Fruit fly (Drosophila melanogaster) whole organism, embryonic: Measurements from ENCODE around the gene CG33203.

Source experiments
- Bdp1 ChIP-seq: fragments of 200-800 bp; sonication (Bioruptor generic); optimal IDR thresholded peaks from 3 replicates; lab custom pipeline; 2016; ENCODE audit warnings: missing biosample characterization, missing genetic modification characterization
- BtbVII ChIP-seq: fragments of 200-800 bp; sonication (Bioruptor generic); optimal IDR thresholded peaks from 3 replicates; lab custom pipeline; 2017; ENCODE audit warnings: missing biosample characterization, mild to moderate bottlenecking, missing genetic modification characterization
- CG11398 ChIP-seq: fragments of 200-800 bp; sonication (Bioruptor generic); optimal IDR thresholded peaks from 2 replicates; lab custom pipeline; 2016; ENCODE audit warnings: missing biosample characterization, missing genetic modification characterization
- CG13123 ChIP-seq: fragments of 200-800 bp; sonication (Bioruptor generic); optimal IDR thresholded peaks from 2 replicates; lab custom pipeline; 2016; ENCODE audit warnings: missing biosample characterization, missing genetic modification characterization
- CG15011 ChIP-seq: fragments of 200-800 bp; sonication (Bioruptor generic); optimal IDR thresholded peaks from 3 replicates; lab custom pipeline; 2018; ENCODE audit warnings: missing biosample characterization, mild to moderate bottlenecking, missing genetic modification characterization
- CG1602 ChIP-seq: fragments of 200-800 bp; sonication (Bioruptor generic); optimal IDR thresholded peaks from 3 replicates; lab custom pipeline; 2016; ENCODE audit warnings: missing biosample characterization, missing genetic modification characterization
- CG17802 ChIP-seq: fragments of 200-800 bp; sonication (Bioruptor generic); optimal IDR thresholded peaks from 2 replicates; lab custom pipeline; 2018; ENCODE audit warnings: missing biosample characterization, mild to moderate bottlenecking, missing genetic modification characterization, moderate library complexity
- CG17912 ChIP-seq: fragments of 200-800 bp; sonication (Bioruptor generic); optimal IDR thresholded peaks from 2 replicates; lab custom pipeline; 2018; ENCODE audit warnings: missing biosample characterization, mild to moderate bottlenecking, missing genetic modification characterization
- CG2120 ChIP-seq: fragments of 200-800 bp; sonication (Bioruptor generic); optimal IDR thresholded peaks from 3 replicates; lab custom pipeline; 2016; ENCODE audit warnings: missing biosample characterization, missing genetic modification characterization
- CG2889 ChIP-seq: fragments of 200-800 bp; sonication (Bioruptor generic); IDR thresholded peaks from 3 replicates; pipeline ENCODE4 v1.3.6; 2022; ENCODE audit warnings: missing biosample characterization, missing genetic modification characterization
- CG31441 ChIP-seq: fragments of 200-800 bp; sonication (Bioruptor generic); IDR thresholded peaks from 2 replicates; pipeline ENCODE4 v1.3.6; 2022; ENCODE audit warnings: missing biosample characterization, missing genetic modification characterization
- CG9876 ChIP-seq: fragments of 200-800 bp; sonication (Bioruptor generic); optimal IDR thresholded peaks from 2 replicates; lab custom pipeline; 2016; ENCODE audit warnings: missing biosample characterization, missing genetic modification characterization
- Camta ChIP-seq: fragments of 200-800 bp; sonication (Bioruptor generic); optimal IDR thresholded peaks from 2 replicates; lab custom pipeline; 2016; ENCODE audit warnings: missing biosample characterization, missing genetic modification characterization
- Chrac-16 ChIP-seq: fragments of 200-800 bp; sonication (Bioruptor generic); optimal IDR thresholded peaks from 3 replicates; lab custom pipeline; 2016; ENCODE audit warnings: missing biosample characterization, missing genetic modification characterization
- CrebB ChIP-seq: fragments of 200-800 bp; sonication (Bioruptor generic); optimal IDR thresholded peaks from 3 replicates; lab custom pipeline; 2018; ENCODE audit warnings: missing biosample characterization, mild to moderate bottlenecking, missing genetic modification characterization
- Deaf1 ChIP-seq: fragments of 200-800 bp; optimal IDR thresholded peaks from 3 replicates; lab custom pipeline; 2019; ENCODE audit warnings: missing biosample characterization, mild to moderate bottlenecking, missing genetic modification characterization, moderate library complexity
- Dek ChIP-seq: fragments of 200-800 bp; sonication (Bioruptor generic); optimal IDR thresholded peaks from 3 replicates; lab custom pipeline; 2019; ENCODE audit warnings: missing biosample characterization, mild to moderate bottlenecking, missing genetic modification characterization, moderate library complexity
- Doc2 ChIP-seq: fragments of 200-800 bp; sonication (Bioruptor generic); IDR thresholded peaks from 2 replicates; pipeline ENCODE4 v1.3.6; 2022; ENCODE audit warnings: missing biosample characterization, missing genetic modification characterization
- Dp ChIP-seq: fragments of 200-800 bp; sonication (Bioruptor generic); optimal IDR thresholded peaks from 2 replicates; lab custom pipeline; 2018; ENCODE audit warnings: missing biosample characterization, mild to moderate bottlenecking, missing genetic modification characterization, moderate library complexity
- E2f1 ChIP-seq: fragments of 200-800 bp; sonication (Bioruptor generic); IDR thresholded peaks from 2 replicates; pipeline ENCODE4 v1.3.6; 2022; ENCODE audit warnings: missing biosample characterization, missing genetic modification characterization
- Ets97D ChIP-seq: fragments of 200-800 bp; sonication (Bioruptor generic); optimal IDR thresholded peaks from 3 replicates; lab custom pipeline; 2016; ENCODE audit warnings: missing biosample characterization, missing genetic modification characterization
- GATAe ChIP-seq: fragments of 200-800 bp; sonication (Bioruptor generic); conservative IDR thresholded peaks from 2 replicates; pipeline ENCODE4 v1.3.6; 2022; ENCODE audit warnings: missing biosample characterization, missing genetic modification characterization
- Gug ChIP-seq: fragments of 200-800 bp; sonication (Bioruptor generic); IDR thresholded peaks from 4 replicates; pipeline ENCODE4 v1.3.6; 2022; ENCODE audit warnings: missing biosample characterization, missing genetic modification characterization
- HLH4C ChIP-seq: fragments of 200-800 bp; sonication (Bioruptor generic); IDR thresholded peaks from 3 replicates; pipeline ENCODE4 v1.3.6; 2022; ENCODE audit warnings: missing biosample characterization, missing genetic modification characterization; ENCODE audit not compliant: partially characterized antibody
- NC2β ChIP-seq: fragments of 200-800 bp; sonication (Bioruptor generic); optimal IDR thresholded peaks from 2 replicates; lab custom pipeline; 2016; ENCODE audit warnings: missing biosample characterization, missing genetic modification characterization
- NFAT ChIP-seq: fragments of 200-800 bp; sonication (Bioruptor generic); IDR thresholded peaks from 2 replicates; pipeline ENCODE4 v1.3.6; 2022; ENCODE audit warnings: missing biosample characterization, missing genetic modification characterization
- Nf-YB ChIP-seq: fragments of 200-800 bp; sonication (Bioruptor generic); optimal IDR thresholded peaks from 3 replicates; lab custom pipeline; 2019; ENCODE audit warnings: missing biosample characterization, mild to moderate bottlenecking, missing genetic modification characterization, moderate library complexity
- Ravus ChIP-seq: fragments of 200-800 bp; sonication (Bioruptor generic); IDR thresholded peaks from 2 replicates; pipeline ENCODE4 v1.3.6; 2022; ENCODE audit warnings: missing biosample characterization, missing genetic modification characterization
- Six4 ChIP-seq: fragments of 200-800 bp; sonication (Bioruptor generic); optimal IDR thresholded peaks from 2 replicates; lab custom pipeline; 2016; ENCODE audit warnings: missing biosample characterization, missing genetic modification characterization
- Spps ChIP-seq: fragments of 200-800 bp; sonication (Bioruptor generic); optimal IDR thresholded peaks from 2 replicates; lab custom pipeline; 2018; ENCODE audit warnings: missing biosample characterization, mild to moderate bottlenecking, missing genetic modification characterization
- ase ChIP-seq: fragments of 200-800 bp; sonication (Bioruptor generic); IDR thresholded peaks from 3 replicates; pipeline ENCODE4 v1.3.6; 2022; ENCODE audit warnings: missing biosample characterization, missing genetic modification characterization
- crol ChIP-seq: fragments of 200-800 bp; sonication (Bioruptor generic); IDR thresholded peaks from 2 replicates; pipeline ENCODE4 v1.3.6; 2022; ENCODE audit warnings: missing biosample characterization, missing genetic modification characterization
- cwo ChIP-seq: fragments of 200-800 bp; sonication (Bioruptor generic); optimal IDR thresholded peaks from 3 replicates; lab custom pipeline; 2017; ENCODE audit warnings: missing biosample characterization, missing genetic modification characterization, mild to moderate bottlenecking, moderate library complexity, missing genetic modification reagents
- dm ChIP-seq: fragments of 200-800 bp; sonication (Bioruptor generic); optimal IDR thresholded peaks from 3 replicates; lab custom pipeline; 2016; ENCODE audit warnings: missing biosample characterization, missing genetic modification characterization
- emc ChIP-seq: fragments of 200-800 bp; sonication (Bioruptor generic); optimal IDR thresholded peaks from 2 replicates; lab custom pipeline; 2016; ENCODE audit warnings: missing biosample characterization, missing genetic modification characterization
- eyg ChIP-seq: fragments of 200-800 bp; sonication (Bioruptor generic); optimal IDR thresholded peaks from 3 replicates; lab custom pipeline; 2016; ENCODE audit warnings: missing biosample characterization, missing genetic modification characterization
- grn ChIP-seq: fragments of 200-800 bp; sonication (Bioruptor generic); optimal IDR thresholded peaks from 3 replicates; lab custom pipeline; 2017; ENCODE audit warnings: missing biosample characterization, missing genetic modification characterization
- ham ChIP-seq: fragments of 200-800 bp; sonication (Bioruptor generic); IDR thresholded peaks from 2 replicates; pipeline ENCODE4 v1.3.6; 2022; ENCODE audit warnings: missing biosample characterization, missing genetic modification characterization
- hb ChIP-seq: fragments of 200-800 bp; sonication (Bioruptor generic); IDR thresholded peaks from 3 replicates; pipeline ENCODE4 v1.3.6; 2022; ENCODE audit warnings: missing biosample characterization, missing genetic modification characterization; ENCODE audit not compliant: partially characterized antibody
- insv ChIP-seq, 2 experiments: fragments of 200-800 bp; sonication (Bioruptor generic); optimal IDR thresholded peaks; 3 replicates each; lab custom pipeline; 2016 to 2018; ENCODE audit warnings: missing biosample characterization in 2 of 2, missing genetic modification characterization in 2 of 2
- lmd ChIP-seq: fragments of 200-800 bp; sonication (Bioruptor generic); IDR thresholded peaks from 2 replicates; pipeline ENCODE4 v1.3.6; 2022; ENCODE audit warnings: missing biosample characterization, missing genetic modification characterization
- maf-S ChIP-seq: fragments of 200-800 bp; sonication (Bioruptor generic); optimal IDR thresholded peaks from 2 replicates; lab custom pipeline; 2016; ENCODE audit warnings: missing biosample characterization, missing genetic modification characterization
- mld ChIP-seq: fragments of 200-800 bp; sonication (Bioruptor generic); IDR thresholded peaks from 3 replicates; pipeline ENCODE4 v1.3.6; 2022; ENCODE audit warnings: missing biosample characterization, missing genetic modification characterization; ENCODE audit not compliant: partially characterized antibody
- pnt ChIP-seq: fragments of 200-800 bp; sonication (Bioruptor generic); optimal IDR thresholded peaks from 3 replicates; lab custom pipeline; 2016; ENCODE audit warnings: missing biosample characterization, missing genetic modification characterization
- sisA ChIP-seq: fragments of 200-800 bp; sonication (Bioruptor generic); IDR thresholded peaks from 2 replicates; pipeline ENCODE4 v1.3.6; 2022; ENCODE audit warnings: missing biosample characterization, missing genetic modification characterization
- sr ChIP-seq: fragments of 200-800 bp; sonication (Bioruptor generic); IDR thresholded peaks from 3 replicates; pipeline ENCODE4 v1.3.6; 2022; ENCODE audit warnings: missing biosample characterization, missing genetic modification characterization
- sug ChIP-seq: fragments of 200-800 bp; optimal IDR thresholded peaks from 2 replicates; lab custom pipeline; 2019; ENCODE audit warnings: missing biosample characterization, mild to moderate bottlenecking, missing genetic modification characterization, moderate library complexity
- tgo ChIP-seq: fragments of 200-800 bp; sonication (Bioruptor generic); IDR thresholded peaks from 3 replicates; pipeline ENCODE4 v1.3.6; 2022; ENCODE audit warnings: missing biosample characterization, missing genetic modification characterization
- tio ChIP-seq: fragments of 200-800 bp; sonication (Bioruptor generic); optimal IDR thresholded peaks from 2 replicates; lab custom pipeline; 2017; ENCODE audit warnings: missing biosample characterization, missing genetic modification characterization, inconsistent platforms
- unc-4 ChIP-seq: fragments of 200-800 bp; sonication (Bioruptor generic); IDR thresholded peaks from 2 replicates; pipeline ENCODE4 v1.3.6; 2022; ENCODE audit warnings: missing biosample characterization, missing genetic modification characterization; ENCODE audit not compliant: partially characterized antibody
- zen2 ChIP-seq: fragments of 200-800 bp; sonication (Bioruptor generic); IDR thresholded peaks from 3 replicates; pipeline ENCODE4 v1.3.6; 2022; ENCODE audit warnings: missing biosample characterization, missing genetic modification characterization; ENCODE audit not compliant: partially characterized antibody
- zfh1 ChIP-seq: fragments of 200-800 bp; sonication (Bioruptor generic); IDR thresholded peaks from 3 replicates; pipeline ENCODE4 v1.3.6; 2022; ENCODE audit warnings: missing biosample characterization, missing genetic modification characterization

CG33203 gene

DNA sequence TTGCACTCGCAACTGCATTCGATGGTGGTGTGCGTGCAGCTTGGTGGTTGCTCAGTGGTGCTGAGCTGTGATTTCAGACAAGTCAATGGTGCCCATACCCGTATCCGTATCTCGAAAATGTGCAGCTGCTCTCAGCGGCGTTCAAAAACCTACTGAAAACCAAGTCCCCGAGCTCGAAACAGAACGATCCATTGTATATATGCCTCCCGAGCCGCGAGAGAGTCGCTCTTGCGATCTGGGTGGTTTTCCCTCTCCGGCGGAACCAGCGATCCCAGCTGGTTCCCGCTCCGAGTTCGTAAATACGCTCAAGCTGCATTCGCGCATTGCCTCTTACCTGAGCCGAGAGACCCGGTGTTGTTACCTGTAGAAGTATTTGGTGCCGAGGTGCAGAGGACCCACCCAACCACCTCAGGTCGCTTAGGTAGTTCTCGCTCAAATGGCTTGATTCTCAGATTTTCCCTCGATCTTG, 28.4 kb downstream of the CG33203 start, which contains the start of gene Inx3 (continued):
- TF ChIP-seq Ravus (no peak), GATAe (GFP tag; lab: Robert Waterston, UW) (no peak), CG31441 (0 out of 2 replicates have a peak, but pooled peaks have one; percentile 8), Dek (tag; lab: Kevin White, UChicago) (no peak), Six4 (no peak), zfh1 (GFP tag; lab: Robert Waterston, UW) (peak; percentile 56; the same call in 1 of the 3 replicates), Chrac-16 (GFP tag; lab: Kevin White, UChicago) (no peak), crol (GFP tag; lab: Robert Waterston, UW) (0 out of 2 replicates have a peak, but pooled peaks have one; percentile 9), CG13123 (GFP tag; lab: Kevin White, UChicago) (no peak), emc (GFP tag; lab: Kevin White, UChicago) (no peak), pnt (GFP tag; lab: Kevin White, UChicago) (no peak), Bdp1 (no peak), NFAT (GFP tag; lab: Robert Waterston, UW) (peak; percentile 19; the same call in 1 of the 2 replicates), Gug (GFP tag; lab: Robert Waterston, UW) (no peak), dm (GFP tag; lab: Kevin White, UChicago) (no peak), Spps (no peak), CrebB (tag; lab: Kevin White, UChicago) (peak; percentile 13), sisA (GFP tag; lab: Robert Waterston, UW) (no peak), Doc2 (GFP tag; lab: Robert Waterston, UW) (no peak), Ets97D (GFP tag; lab: Kevin White, UChicago) (no peak), Nf-YB (GFP tag; lab: Kevin White, UChicago) (no peak), E2f1 (GFP tag; lab: Robert Waterston, UW) (no peak), CG2120 (GFP tag; lab: Kevin White, UChicago) (no peak), insv (GFP tag; optimal IDR thresholded peaks at IDR 0.05; lab: Kevin White, UChicago) (peak in 1 of 2 experiments; percentile 59), sr (GFP tag; lab: Robert Waterston, UW) (0 out of 3 replicates have a peak, but pooled peaks have one; percentile 42), mld (no peak), Deaf1 (tag; lab: Kevin White, UChicago) (peak; percentile 75), Dp (GFP tag; lab: Kevin White, UChicago) (no peak), grn (GFP tag; lab: Kevin White, UChicago) (peak; percentile 47), lmd (GFP tag; lab: Robert Waterston, UW) (no peak), CG17802 (tag; lab: Kevin White, UChicago) (no peak), tgo (GFP tag; lab: Robert Waterston, UW) (no peak), Camta (GFP tag; lab: Kevin White, UChicago) (no peak), CG1602 (GFP tag; lab: Kevin White, UChicago) (no peak), CG2889 (GFP tag; lab: Robert Waterston, UW) (no peak), cwo (GFP tag; lab: Kevin White, UChicago) (no peak), zen2 (GFP tag; lab: Robert Waterston, UW) (peak; percentile 70; the same call in 2 of the 3 replicates), maf-S (no peak), eyg (GFP tag; lab: Kevin White, UChicago) (no peak), BtbVII (GFP tag; lab: Kevin White, UChicago) (no peak), CG15011 (GFP tag; lab: Kevin White, UChicago) (no peak), CG17912 (GFP tag; lab: Kevin White, UChicago) (no peak), ase (GFP tag; lab: Robert Waterston, UW) (0 out of 3 replicates have a peak, but pooled peaks have one; percentile 25), tio (GFP tag; lab: Kevin White, UChicago) (no peak), HLH4C (GFP tag; lab: Robert Waterston, UW) (no peak), CG9876 (GFP tag; lab: Kevin White, UChicago) (no peak), sug (tag; lab: Kevin White, UChicago) (no peak), hb (GFP tag; lab: Robert Waterston, UW) (no peak), NC2β (GFP tag; lab: Kevin White, UChicago) (peak; percentile 2), ham (GFP tag; lab: Robert Waterston, UW) (no peak), CG11398 (GFP tag; lab: Kevin White, UChicago) (peak; percentile 15), unc-4 (GFP tag; lab: Robert Waterston, UW) (0 out of 2 replicates have a peak, but pooled peaks have one; percentile 14)
